Worm (Caenorhabditis elegans) whole organism, young adult: Measurements from ENCODE around the gene C46C11.3.

Source experiments
- ama-1 ChIP-seq, 3 experiments: fragments of 150-350 bp in 1 of 3; sonication (generic microtip) in 2 of 3; optimal IDR thresholded peaks; 2 replicates each; lab custom pipeline; 2014 to 2018; ENCODE audit warnings: missing biosample characterization in 2 of 3, missing genetic modification characterization in 2 of 3, missing genetic modification reagents in 2 of 3
- aptf-3 ChIP-seq: fragments of 200-800 bp; sonication (Bioruptor generic); IDR thresholded peaks from 2 replicates; pipeline ENCODE4 v1.3.6; 2022; ENCODE audit warnings: missing genetic modification characterization, missing compliant biosample characterization
- attf-6 ChIP-seq: fragments of 200-800 bp; sonication (Bioruptor generic); IDR thresholded peaks from 2 replicates; pipeline ENCODE4 v1.3.6; 2022; ENCODE audit warnings: missing genetic modification reagents, missing genetic modification characterization, missing compliant biosample characterization
- ceh-100 ChIP-seq: fragments of 200-800 bp; sonication (Bioruptor generic); IDR thresholded peaks from 2 replicates; pipeline ENCODE4 v1.3.6; 2022; ENCODE audit warnings: missing genetic modification reagents, missing genetic modification characterization, missing compliant biosample characterization
- dpl-1 ChIP-seq: fragments of 150-350 bp; optimal IDR thresholded peaks from 2 replicates; lab custom pipeline; 2014; ENCODE audit warnings: missing biosample characterization, missing genetic modification reagents, missing genetic modification characterization
- efl-1 ChIP-seq: fragments of 150-350 bp; optimal IDR thresholded peaks from 2 replicates; lab custom pipeline; 2014; ENCODE audit warnings: missing biosample characterization, missing genetic modification reagents, missing genetic modification characterization
- egrh-3 ChIP-seq: fragments of 200-800 bp; sonication (Bioruptor generic); IDR thresholded peaks from 2 replicates; pipeline ENCODE4 v1.3.6; 2022; ENCODE audit warnings: missing genetic modification reagents, missing genetic modification characterization, missing compliant biosample characterization
- fkh-3 ChIP-seq: sonication (generic microtip); optimal IDR thresholded peaks from 2 replicates; lab custom pipeline; 2016; ENCODE audit warnings: mild to moderate bottlenecking, missing genetic modification characterization, missing compliant biosample characterization
- hsf-1 ChIP-seq: fragments of 200-800 bp; sonication (Bioruptor generic); IDR thresholded peaks from 2 replicates; pipeline ENCODE4 v1.3.6; 2022; ENCODE audit warnings: missing genetic modification reagents, missing genetic modification characterization, missing compliant biosample characterization
- madf-10 ChIP-seq: sonication (generic microtip); optimal IDR thresholded peaks from 2 replicates; lab custom pipeline; 2016; ENCODE audit warnings: mild to moderate bottlenecking, missing genetic modification characterization, missing compliant biosample characterization
- rcor-1 ChIP-seq: fragments of 200-800 bp; sonication (Bioruptor generic); IDR thresholded peaks from 2 replicates; pipeline ENCODE4 v1.3.6; 2022; ENCODE audit warnings: missing genetic modification reagents, missing genetic modification characterization, missing compliant biosample characterization
- snpc-4 ChIP-seq, 5 experiments: fragments of 150-350 bp in 1 of 5; sonication (generic microtip) in 4 of 5; optimal IDR thresholded peaks; 2 replicates each; lab custom pipeline; 2014 to 2018; ENCODE audit warnings: missing genetic modification characterization in 5 of 5, missing biosample characterization in 3 of 5, antibody characterized with exemption in 2 of 5, mild to moderate bottlenecking in 2 of 5, missing compliant biosample characterization in 2 of 5, missing genotype in 2 of 5, moderate library complexity in 2 of 5, missing genetic modification reagents in 1 of 5
- unc-62 ChIP-seq: fragments of 150-350 bp; optimal IDR thresholded peaks from 2 replicates; lab custom pipeline; 2014; ENCODE audit warnings: missing biosample characterization, missing genetic modification reagents, missing genetic modification characterization
- ztf-28 ChIP-seq: fragments of 200-800 bp; sonication (Bioruptor generic); IDR thresholded peaks from 2 replicates; pipeline ENCODE4 v1.3.6; 2022; ENCODE audit warnings: missing genetic modification reagents, missing genetic modification characterization, missing compliant biosample characterization

DNA sequence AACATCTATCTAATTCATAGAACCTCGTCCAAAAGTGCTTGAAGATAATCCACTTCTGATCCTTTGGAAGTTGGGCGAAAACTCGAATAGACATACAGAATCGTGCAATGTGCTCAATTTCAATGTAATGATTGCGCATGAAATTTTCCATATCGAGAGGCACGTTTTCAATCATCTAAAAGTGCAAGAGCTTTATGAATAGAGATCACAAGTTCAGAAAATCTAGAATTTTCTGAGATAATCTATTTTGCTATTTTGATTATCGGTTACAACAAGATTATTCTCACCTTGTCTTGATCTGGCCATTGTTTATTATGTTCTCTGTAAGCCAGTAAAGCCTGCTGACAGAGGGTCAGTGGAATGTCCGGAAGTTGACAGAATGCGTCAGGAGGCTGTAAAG is 35.5 kb downstream of the C46C11.3 start:
- TF ChIP-seq fkh-3, result no peak
- no peak for TF ChIP-seq ztf-28 (GFP tag; lab: Robert Waterston, UW)
- no peak for TF ChIP-seq madf-10 (tag; lab: Kevin White, UChicago)
- no peak for TF ChIP-seq ceh-100 (GFP tag; lab: Robert Waterston, UW)
- no peak for TF ChIP-seq aptf-3
- no peak for TF ChIP-seq ama-1 (optimal IDR thresholded peaks at IDR 0.05; lab: Kevin White, UChicago)
- no peak for TF ChIP-seq ama-1 (GFP tag; optimal IDR thresholded peaks at IDR 0.05; lab: Kevin White, UChicago)
- no peak for TF ChIP-seq unc-62 (GFP tag; lab: Kevin White, UChicago)
- no peak for TF ChIP-seq efl-1 (GFP tag; lab: Kevin White, UChicago)
- TF ChIP-seq snpc-4 (GFP tag; optimal IDR thresholded peaks at IDR 0.05; lab: Kevin White, UChicago), result no peak
- TF ChIP-seq snpc-4 (tag; optimal IDR thresholded peaks at IDR 0.05; lab: Kevin White, UChicago), result no peak
- TF ChIP-seq attf-6 (GFP tag; lab: Robert Waterston, UW), result no peak
- no peak for TF ChIP-seq rcor-1
- no peak for TF ChIP-seq dpl-1
- no peak for TF ChIP-seq egrh-3 (GFP tag; lab: Robert Waterston, UW)
- TF ChIP-seq hsf-1, result no peak
